Worm (Caenorhabditis elegans) whole organism, L3 larva: ENCODE measurements around the gene F25G6.8.

Experiments
- R02D3.7 ChIP-seq: fragments of 150-350 bp; optimal IDR thresholded peaks from 2 replicates; lab custom pipeline; 2014; ENCODE audit warnings: missing biosample characterization, missing genetic modification characterization
- ama-1 ChIP-seq: fragments of 150-350 bp; optimal IDR thresholded peaks from 2 replicates; lab custom pipeline; 2018
- ceh-28 ChIP-seq: fragments of 150-350 bp; optimal IDR thresholded peaks from 2 replicates; lab custom pipeline; 2014; ENCODE audit warnings: missing biosample characterization, missing genetic modification reagents, missing genetic modification characterization
- ceh-82 ChIP-seq: fragments of 150-350 bp; optimal IDR thresholded peaks from 2 replicates; lab custom pipeline; 2014; ENCODE audit warnings: missing biosample characterization, missing genetic modification characterization
- ceh-9 ChIP-seq: sonication (generic microtip); optimal IDR thresholded peaks from 2 replicates; lab custom pipeline; 2018; ENCODE audit warnings: missing biosample characterization, missing genetic modification characterization
- egl-27 ChIP-seq: sonication (generic microtip); optimal IDR thresholded peaks from 4 replicates; lab custom pipeline; 2017; ENCODE audit warnings: missing biosample characterization, missing genetic modification reagents, missing genetic modification characterization
- egl-5 ChIP-seq: fragments of 150-350 bp; optimal IDR thresholded peaks from 2 replicates; lab custom pipeline; 2017; ENCODE audit warnings: missing biosample characterization, missing genetic modification reagents, missing genetic modification characterization, inconsistent platforms
- elt-1 ChIP-seq: fragments of 150-350 bp; optimal IDR thresholded peaks from 2 replicates; lab custom pipeline; 2014; ENCODE audit warnings: missing biosample characterization, missing genetic modification characterization
- elt-2 ChIP-seq: sonication (generic microtip); optimal IDR thresholded peaks from 2 replicates; lab custom pipeline; 2016; ENCODE audit warnings: missing genetic modification reagents, mild to moderate bottlenecking, missing genetic modification characterization, missing compliant biosample characterization
- elt-3 ChIP-seq, 3 experiments: fragments of 150-350 bp in 1 of 3; sonication (generic microtip) in 2 of 3; optimal IDR thresholded peaks; 2 replicates in 2 of 3; 4 replicates in 1 of 3; lab custom pipeline; 2014 to 2017; ENCODE audit warnings: missing biosample characterization in 3 of 3, missing genetic modification characterization in 3 of 3
- eor-1 ChIP-seq, 2 experiments: fragments of 150-350 bp; optimal IDR thresholded peaks; 2 replicates each; lab custom pipeline; 2014 to 2018; ENCODE audit warnings: missing biosample characterization in 2 of 2, missing genetic modification characterization in 2 of 2
- fkh-2 ChIP-seq: fragments of 150-350 bp; optimal IDR thresholded peaks from 2 replicates; lab custom pipeline; 2014; ENCODE audit warnings: missing biosample characterization, missing genetic modification reagents, missing genetic modification characterization
- hmg-11 ChIP-seq: sonication (generic microtip); optimal IDR thresholded peaks from 2 replicates; lab custom pipeline; 2016; ENCODE audit warnings: missing genetic modification characterization, missing compliant biosample characterization
- jun-1 ChIP-seq: fragments of 150-350 bp; optimal IDR thresholded peaks from 2 replicates; lab custom pipeline; 2014; ENCODE audit warnings: missing biosample characterization, missing genetic modification reagents, missing genetic modification characterization
- lin-15B ChIP-seq: fragments of 150-350 bp; optimal IDR thresholded peaks from 2 replicates; lab custom pipeline; 2014; ENCODE audit warnings: missing biosample characterization, missing genetic modification characterization
- lin-39 ChIP-seq: fragments of 150-350 bp; optimal IDR thresholded peaks from 2 replicates; lab custom pipeline; 2018; ENCODE audit warnings: missing biosample characterization, missing genetic modification reagents, missing genetic modification characterization
- lsy-12 ChIP-seq: sonication (generic microtip); optimal IDR thresholded peaks from 2 replicates; lab custom pipeline; 2016; ENCODE audit warnings: mild to moderate bottlenecking, missing genetic modification characterization, missing compliant biosample characterization
- mdl-1 ChIP-seq: fragments of 150-350 bp; optimal IDR thresholded peaks from 2 replicates; lab custom pipeline; 2014; ENCODE audit warnings: missing biosample characterization, missing genetic modification characterization
- mml-1 ChIP-seq: fragments of 150-350 bp; sonication (generic microtip); optimal IDR thresholded peaks from 3 replicates; lab custom pipeline; 2014; ENCODE audit warnings: missing biosample characterization, missing genetic modification characterization
- nfya-1 ChIP-seq: sonication (generic microtip); optimal IDR thresholded peaks from 2 replicates; lab custom pipeline; 2017; ENCODE audit warnings: missing genetic modification characterization, mild to moderate bottlenecking, missing compliant biosample characterization, antibody characterized with exemption, moderate library complexity; ENCODE audit not compliant: insufficient read depth
- nhr-11 ChIP-seq: fragments of 150-350 bp; optimal IDR thresholded peaks from 2 replicates; lab custom pipeline; 2014; ENCODE audit warnings: missing biosample characterization, missing genetic modification characterization
- nhr-12 ChIP-seq: fragments of 150-350 bp; optimal IDR thresholded peaks from 2 replicates; lab custom pipeline; 2014; ENCODE audit warnings: missing biosample characterization, missing genetic modification characterization
- nhr-23 ChIP-seq: fragments of 150-350 bp; optimal IDR thresholded peaks from 2 replicates; lab custom pipeline; 2014; ENCODE audit warnings: missing biosample characterization, missing genetic modification reagents, missing genetic modification characterization
- nhr-28 ChIP-seq: fragments of 150-350 bp; optimal IDR thresholded peaks from 2 replicates; lab custom pipeline; 2014; ENCODE audit warnings: missing biosample characterization, missing genetic modification characterization
- nhr-43 ChIP-seq: sonication (generic microtip); optimal IDR thresholded peaks from 2 replicates; lab custom pipeline; 2016; ENCODE audit warnings: mild to moderate bottlenecking, missing genetic modification characterization, missing compliant biosample characterization; ENCODE audit not compliant: poor library complexity, severe bottlenecking
- nhr-77 ChIP-seq: fragments of 150-350 bp; optimal IDR thresholded peaks from 2 replicates; lab custom pipeline; 2014; ENCODE audit warnings: missing biosample characterization, missing genetic modification characterization
- pha-4 ChIP-seq: fragments of 150-350 bp; optimal IDR thresholded peaks from 2 replicates; lab custom pipeline; 2014; ENCODE audit warnings: missing biosample characterization, missing genetic modification reagents, missing genetic modification characterization
- pqm-1 ChIP-seq: fragments of 150-350 bp; optimal IDR thresholded peaks from 2 replicates; lab custom pipeline; 2017; ENCODE audit warnings: missing biosample characterization, missing genetic modification characterization, inconsistent platforms
- sea-2 ChIP-seq: fragments of 150-350 bp; sonication (generic microtip); optimal IDR thresholded peaks from 4 replicates; lab custom pipeline; 2014; ENCODE audit warnings: missing biosample characterization, missing genetic modification reagents, missing genetic modification characterization
- skn-1 ChIP-seq: fragments of 150-350 bp; optimal IDR thresholded peaks from 2 replicates; lab custom pipeline; 2014; ENCODE audit warnings: missing biosample characterization, missing genetic modification characterization
- snpc-4 ChIP-seq: fragments of 150-350 bp; optimal IDR thresholded peaks from 2 replicates; lab custom pipeline; 2014; ENCODE audit warnings: missing biosample characterization, missing genetic modification characterization
- tbx-2 ChIP-seq: sonication (generic microtip); optimal IDR thresholded peaks from 2 replicates; lab custom pipeline; 2016; ENCODE audit warnings: mild to moderate bottlenecking, missing genetic modification characterization, missing compliant biosample characterization
- unc-39 ChIP-seq: sonication (generic microtip); optimal IDR thresholded peaks from 4 replicates; lab custom pipeline; 2017; ENCODE audit warnings: missing biosample characterization, missing genetic modification characterization
- unc-62 ChIP-seq: fragments of 150-350 bp; sonication (generic microtip); optimal IDR thresholded peaks from 4 replicates; lab custom pipeline; 2014; ENCODE audit warnings: missing biosample characterization, missing genetic modification reagents, missing genetic modification characterization
- zag-1 ChIP-seq: fragments of 150-350 bp; optimal IDR thresholded peaks from 2 replicates; lab custom pipeline; 2014; ENCODE audit warnings: missing biosample characterization, missing genetic modification characterization
- ztf-11 ChIP-seq: fragments of 150-350 bp; optimal IDR thresholded peaks from 2 replicates; lab custom pipeline; 2014; ENCODE audit warnings: missing biosample characterization, missing genetic modification characterization

F25G6.8 gene

DNA sequence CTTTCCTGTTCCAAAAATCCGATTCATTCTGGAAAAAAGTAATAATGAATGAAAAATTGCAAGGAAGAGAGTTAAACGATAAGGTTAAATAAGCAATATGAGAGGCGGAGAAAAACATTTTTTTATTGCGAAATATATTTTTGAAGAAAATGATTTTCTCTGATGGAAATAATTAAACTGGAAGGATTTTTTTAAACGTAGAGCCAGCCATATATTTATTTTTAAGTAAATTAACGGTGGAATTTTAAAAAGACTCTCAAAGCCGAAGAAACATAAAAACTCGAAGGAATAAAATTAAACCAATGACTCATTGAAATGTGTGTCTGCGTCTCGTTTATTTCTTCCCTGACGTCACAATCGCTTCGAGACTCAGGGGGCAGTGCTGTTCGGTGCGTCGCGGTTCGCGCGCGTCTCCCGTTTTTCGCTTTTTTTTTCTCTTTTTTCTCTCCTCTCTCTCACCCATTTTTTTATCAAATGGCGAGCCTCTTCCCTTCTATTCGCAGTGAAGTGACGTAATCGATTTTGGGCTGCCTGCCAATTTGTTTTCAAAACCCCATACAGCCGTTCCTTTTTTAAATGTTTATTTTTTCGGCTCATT is 41.2 kb upstream of the F25G6.8 start, which contains the start of gene vps-60 (continued):
- TF ChIP-seq tbx-2 (tag; lab: Kevin White, UChicago) (peak; percentile 61), nhr-28 (tag; lab: Kevin White, UChicago) (no peak), snpc-4 (peak; percentile 81), elt-1 (peak; percentile 43), nhr-12 (no peak), R02D3.7 (peak; percentile 59), nhr-11 (peak; percentile 72), nhr-23 (tag; lab: Kevin White, UChicago) (peak; percentile 97), unc-39 (no peak), elt-3 (tag; optimal IDR thresholded peaks at IDR 0.05; lab: Kevin White, UChicago) (peak in 1 of 3 experiments; percentile 80), unc-62 (GFP tag; lab: Kevin White, UChicago) (peak; percentile 11), eor-1 (tag; optimal IDR thresholded peaks at IDR 0.05; lab: Kevin White, UChicago) (no peak), nfya-1 (tag; lab: Kevin White, UChicago) (peak; percentile 95), ceh-82 (tag; lab: Kevin White, UChicago) (no peak), lsy-12 (tag; lab: Kevin White, UChicago) (peak; percentile 59), ceh-28 (tag; lab: Kevin White, UChicago) (peak; percentile 87), egl-5 (tag; lab: Kevin White, UChicago) (peak; percentile 89)

DNA sequence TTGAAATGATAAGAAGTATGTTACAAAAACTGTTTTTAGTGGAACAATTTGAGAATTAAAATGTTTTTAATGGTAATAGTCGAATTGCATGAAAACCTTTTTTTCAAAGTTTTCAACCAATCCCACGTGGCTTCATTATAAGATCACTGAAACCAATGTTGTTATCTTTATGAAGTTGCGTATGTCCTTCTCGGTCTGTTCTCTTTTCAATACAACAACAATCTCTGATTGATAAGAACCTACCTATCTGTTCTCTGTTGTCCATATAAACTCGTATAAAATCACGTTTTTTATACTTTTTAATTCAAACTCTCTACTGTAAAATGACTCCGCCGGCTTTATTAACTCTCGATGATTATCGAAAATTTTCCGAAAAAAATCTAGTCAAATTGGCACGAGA is 38.3 kb upstream of the F25G6.8 start, which contains the start of gene F41E6.5:
Gene F41E6.5 (plus strand): TSS at position 209 of the 400 bp plus-strand sequence.
- TF ChIP-seq hmg-11 (tag; lab: Kevin White, UChicago) = no peak
- TF ChIP-seq pqm-1 (tag; lab: Kevin White, UChicago) = peak; percentile 82
- peak; percentile 4 for TF ChIP-seq jun-1 (tag; lab: Kevin White, UChicago)
- TF ChIP-seq egl-27 = no peak
- no peak for TF ChIP-seq nhr-23 (tag; lab: Kevin White, UChicago)
- TF ChIP-seq ceh-82 (tag; lab: Kevin White, UChicago) = no peak
- TF ChIP-seq snpc-4 = no peak
- TF ChIP-seq nfya-1 (tag; lab: Kevin White, UChicago) = no peak
- no peak for TF ChIP-seq lin-15B (tag; lab: Kevin White, UChicago)
- TF ChIP-seq fkh-2 (tag; lab: Kevin White, UChicago) = no peak
- TF ChIP-seq pha-4 (tag; lab: Kevin White, UChicago) = peak; percentile 53
- no peak for TF ChIP-seq eor-1 (tag; optimal IDR thresholded peaks at IDR 0.05; lab: Kevin White, UChicago)
- no peak for TF ChIP-seq nhr-28 (tag; lab: Kevin White, UChicago)
- TF ChIP-seq mml-1 (tag; lab: Kevin White, UChicago) = no peak
- TF ChIP-seq nhr-43 (tag; lab: Kevin White, UChicago) = no peak
- no peak for TF ChIP-seq lsy-12 (tag; lab: Kevin White, UChicago)
- TF ChIP-seq elt-2 (tag; lab: Kevin White, UChicago) = peak; percentile 77
- no peak for TF ChIP-seq elt-3 (tag; optimal IDR thresholded peaks at IDR 0.05; lab: Kevin White, UChicago)

DNA sequence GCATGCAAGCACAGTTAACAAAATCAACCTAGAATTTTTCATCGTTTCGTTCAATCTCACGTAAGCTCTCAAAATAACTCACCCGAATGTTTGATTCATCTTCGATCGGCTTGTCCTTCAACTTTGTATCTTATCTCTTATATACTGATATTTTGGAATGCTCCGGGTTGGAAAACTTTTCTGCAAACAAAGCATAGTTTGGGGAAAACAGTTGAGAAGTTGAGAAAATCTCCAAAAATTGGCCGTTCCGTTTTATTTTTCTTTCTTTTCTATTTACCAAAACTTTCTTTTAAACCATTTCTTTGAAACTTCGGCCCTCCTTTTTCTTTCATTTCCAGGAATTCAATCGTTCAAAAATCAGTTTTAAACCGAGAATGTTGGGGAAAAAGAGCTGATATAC is 37.7 kb upstream of the F25G6.8 start, which contains the start of gene F41E6.15:
Gene F41E6.15 (minus strand): TSS at position 101 of the 400 bp plus-strand sequence.
- no peak for TF ChIP-seq egl-5 (tag; lab: Kevin White, UChicago)
- no peak for TF ChIP-seq elt-2 (tag; lab: Kevin White, UChicago)
- TF ChIP-seq nhr-11 = no peak
- TF ChIP-seq fkh-2 (tag; lab: Kevin White, UChicago) = no peak
- TF ChIP-seq skn-1 (tag; lab: Kevin White, UChicago) = no peak
- TF ChIP-seq elt-1 = no peak
- no peak for TF ChIP-seq egl-27
- TF ChIP-seq ztf-11 = no peak
- no peak for TF ChIP-seq ama-1
- no peak for TF ChIP-seq pqm-1 (tag; lab: Kevin White, UChicago)
- no peak for TF ChIP-seq ceh-9 (tag; lab: Kevin White, UChicago)
- TF ChIP-seq zag-1 = no peak
- TF ChIP-seq mdl-1 (tag; lab: Kevin White, UChicago) = no peak
- TF ChIP-seq, all 47 proteins: peak for 0

DNA sequence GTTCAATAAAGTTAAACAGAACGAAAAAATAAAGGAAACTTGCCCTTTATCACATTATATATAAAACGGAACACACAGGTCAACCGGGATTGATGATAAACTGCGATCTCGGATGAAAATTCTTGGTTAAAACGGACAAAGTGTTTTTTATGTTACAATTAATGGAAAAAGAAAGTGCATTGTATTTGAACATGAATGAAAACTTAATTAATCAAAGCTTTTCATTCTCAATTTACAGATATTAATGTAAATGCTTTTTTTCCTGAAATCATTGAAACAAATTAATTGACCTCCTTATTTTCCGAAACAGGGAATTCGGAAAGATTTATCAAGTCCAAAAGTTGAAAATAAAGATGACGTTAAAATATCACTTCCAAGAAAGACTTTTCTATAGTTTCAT is 36.4 kb upstream of the F25G6.8 start, which contains the start of gene F41E6.8:
Gene F41E6.8 (minus strand): TSS at position 101 of the 400 bp plus-strand sequence.
- TF ChIP-seq nhr-77 (tag; lab: Kevin White, UChicago) (no peak), lin-39 (tag; lab: Kevin White, UChicago) (no peak), ceh-82 (tag; lab: Kevin White, UChicago) (no peak), sea-2 (GFP tag; lab: Kevin White, UChicago) (no peak), unc-62 (GFP tag; lab: Kevin White, UChicago) (no peak)
